Worm (Caenorhabditis elegans) whole organism, late embryonic: ENCODE data around the gene C55B6.5.

ENCODE experiments used
- C08G9.2 ChIP-seq: sonication (generic microtip); optimal IDR thresholded peaks from 2 replicates; lab custom pipeline; 2016; ENCODE audit warnings: mild to moderate bottlenecking, missing genetic modification characterization, moderate library complexity, missing compliant biosample characterization
- F13H6.1 ChIP-seq: sonication (generic microtip); optimal IDR thresholded peaks from 2 replicates; lab custom pipeline; 2016; ENCODE audit warnings: missing genetic modification characterization, missing compliant biosample characterization
- K02D7.2 ChIP-seq: sonication (generic microtip); optimal IDR thresholded peaks from 2 replicates; lab custom pipeline; 2017; ENCODE audit warnings: mild to moderate bottlenecking, missing genetic modification characterization, missing compliant biosample characterization
- K09A11.1 ChIP-seq: sonication (generic microtip); optimal IDR thresholded peaks from 2 replicates; lab custom pipeline; 2017; ENCODE audit warnings: antibody characterized with exemption, mild to moderate bottlenecking, missing genetic modification characterization, missing compliant biosample characterization; ENCODE audit not compliant: insufficient read depth
- Y22D7AL.16 ChIP-seq: sonication (generic microtip); optimal IDR thresholded peaks from 2 replicates; lab custom pipeline; 2016; ENCODE audit warnings: missing genetic modification characterization, missing compliant biosample characterization
- ama-1 ChIP-seq: fragments of 150-350 bp; optimal IDR thresholded peaks from 2 replicates; lab custom pipeline; 2014
- ceh-19 ChIP-seq: fragments of 200-800 bp; sonication (Bioruptor generic); optimal IDR thresholded peaks from 2 replicates; lab custom pipeline; 2018; ENCODE audit warnings: mild to moderate bottlenecking, missing genetic modification characterization, missing compliant biosample characterization
- ceh-22 ChIP-seq: sonication (generic microtip); optimal IDR thresholded peaks from 2 replicates; lab custom pipeline; 2017; ENCODE audit warnings: missing biosample characterization, missing genetic modification characterization
- ceh-31 ChIP-seq: sonication (generic microtip); optimal IDR thresholded peaks from 2 replicates; lab custom pipeline; 2016; ENCODE audit warnings: missing genetic modification characterization, missing compliant biosample characterization
- ceh-45 ChIP-seq: fragments of 200-800 bp; sonication (Bioruptor generic); IDR thresholded peaks from 2 replicates; pipeline ENCODE4 v1.3.6; 2022; ENCODE audit warnings: missing genetic modification reagents, missing genetic modification characterization, missing compliant biosample characterization
- ceh-6 ChIP-seq: fragments of 200-800 bp; sonication (Bioruptor generic); optimal IDR thresholded peaks from 2 replicates; lab custom pipeline; 2018; ENCODE audit warnings: mild to moderate bottlenecking, missing genetic modification characterization, missing compliant biosample characterization
- elt-2 ChIP-seq: sonication (generic microtip); optimal IDR thresholded peaks from 2 replicates; lab custom pipeline; 2016; ENCODE audit warnings: missing genetic modification reagents, missing genetic modification characterization, missing compliant biosample characterization
- fax-1 ChIP-seq: sonication (generic microtip); optimal IDR thresholded peaks from 2 replicates; lab custom pipeline; 2016; ENCODE audit warnings: missing genotype, missing genetic modification characterization, missing compliant biosample characterization
- hlh-15 ChIP-seq: sonication (generic microtip); optimal IDR thresholded peaks from 2 replicates; lab custom pipeline; 2016; ENCODE audit warnings: missing genetic modification characterization, missing compliant biosample characterization
- hlh-30 ChIP-seq: sonication (generic microtip); optimal IDR thresholded peaks from 2 replicates; lab custom pipeline; 2017; ENCODE audit warnings: antibody characterized with exemption, missing genetic modification characterization, missing compliant biosample characterization; ENCODE audit not compliant: insufficient read depth
- lin-11 ChIP-seq: fragments of 200-800 bp; sonication (Bioruptor generic); optimal IDR thresholded peaks from 2 replicates; lab custom pipeline; 2018; ENCODE audit warnings: mild to moderate bottlenecking, missing genetic modification characterization, missing compliant biosample characterization
- madf-2 ChIP-seq: sonication (generic microtip); optimal IDR thresholded peaks from 2 replicates; lab custom pipeline; 2017; ENCODE audit warnings: missing genetic modification characterization, missing compliant biosample characterization
- mec-3 ChIP-seq: sonication (generic microtip); optimal IDR thresholded peaks from 2 replicates; lab custom pipeline; 2016; ENCODE audit warnings: borderline replicate concordance, missing genetic modification characterization, missing compliant biosample characterization
- nfya-1 ChIP-seq: sonication (generic microtip); optimal IDR thresholded peaks from 2 replicates; lab custom pipeline; 2017; ENCODE audit warnings: missing genetic modification characterization, mild to moderate bottlenecking, missing compliant biosample characterization, antibody characterized with exemption, moderate library complexity
- nhr-11 ChIP-seq: fragments of 150-350 bp; optimal IDR thresholded peaks from 2 replicates; lab custom pipeline; 2014; ENCODE audit warnings: missing biosample characterization, missing genetic modification characterization
- pat-9 ChIP-seq: fragments of 200-800 bp; sonication (Bioruptor generic); optimal IDR thresholded peaks from 2 replicates; lab custom pipeline; 2018; ENCODE audit warnings: mild to moderate bottlenecking, missing genetic modification characterization, moderate library complexity, missing compliant biosample characterization
- pha-2 ChIP-seq: sonication (generic microtip); optimal IDR thresholded peaks from 2 replicates; lab custom pipeline; 2017; ENCODE audit warnings: mild to moderate bottlenecking, missing genetic modification characterization, missing compliant biosample characterization
- pqm-1 ChIP-seq: sonication (generic microtip); optimal IDR thresholded peaks from 2 replicates; lab custom pipeline; 2016; ENCODE audit warnings: missing genetic modification characterization, missing compliant biosample characterization
- pros-1 ChIP-seq: fragments of 150-350 bp; optimal IDR thresholded peaks from 2 replicates; lab custom pipeline; 2014; ENCODE audit warnings: missing biosample characterization, missing genetic modification reagents, missing genetic modification characterization
- ref-2 ChIP-seq: sonication (generic microtip); optimal IDR thresholded peaks from 2 replicates; lab custom pipeline; 2016; ENCODE audit warnings: missing genetic modification characterization, missing compliant biosample characterization
- sox-4 ChIP-seq: sonication (generic microtip); optimal IDR thresholded peaks from 2 replicates; lab custom pipeline; 2017; ENCODE audit warnings: mild to moderate bottlenecking, missing genetic modification characterization, inconsistent platforms, missing compliant biosample characterization
- tbx-7 ChIP-seq: sonication (generic microtip); optimal IDR thresholded peaks from 2 replicates; lab custom pipeline; 2016; ENCODE audit warnings: missing genotype, missing genetic modification characterization, missing compliant biosample characterization
- unc-3 ChIP-seq, 2 experiments: fragments of 200-800 bp in 1 of 2; sonication (Bioruptor generic) in 1 of 2; sonication (generic microtip) in 1 of 2; conservative IDR thresholded peaks in 1 of 2; optimal IDR thresholded peaks in 1 of 2; 2 replicates each; pipeline versions ENCODE4 v1.3.6 to Lab custom; 2016 to 2022; ENCODE audit warnings: missing compliant biosample characterization in 2 of 2, missing genetic modification characterization in 2 of 2, missing genetic modification reagents in 1 of 2
- unc-42 ChIP-seq: sonication (generic microtip); optimal IDR thresholded peaks from 2 replicates; lab custom pipeline; 2016; ENCODE audit warnings: missing genotype, missing genetic modification characterization, missing compliant biosample characterization
- unc-55 ChIP-seq: sonication (generic microtip); optimal IDR thresholded peaks from 2 replicates; lab custom pipeline; 2017; ENCODE audit warnings: missing biosample characterization, missing genetic modification reagents, missing genetic modification characterization

The C55B6.5 gene

ce11 chrX:7220209-7220608 is 15.1 kb upstream of the C55B6.5 start:
- no peak for TF ChIP-seq madf-2 (tag; lab: Kevin White, UChicago)
- TF ChIP-seq unc-42 (tag; lab: Kevin White, UChicago), result peak; percentile 56
- TF ChIP-seq ama-1 (lab: Kevin White, UChicago), result no peak

- TF ChIP-seq pqm-1 (tag; lab: Kevin White, UChicago), result no peak
- TF ChIP-seq unc-55 (GFP tag; lab: Kevin White, UChicago), result no peak
- no peak for TF ChIP-seq fax-1 (tag; lab: Kevin White, UChicago)
- TF ChIP-seq pros-1 (tag; lab: Kevin White, UChicago), result no peak
- no peak for TF ChIP-seq ceh-22 (tag; lab: Kevin White, UChicago)
- TF ChIP-seq madf-2 (tag; lab: Kevin White, UChicago), result no peak
- no peak for TF ChIP-seq sox-4 (tag; lab: Kevin White, UChicago)
- no peak for TF ChIP-seq pha-2
- TF ChIP-seq pat-9 (tag; lab: Kevin White, UChicago), result no peak
- TF ChIP-seq unc-3 (GFP tag; conservative IDR thresholded peaks at IDR 0.05; lab: Robert Waterston, UW), result no peak
- no peak for TF ChIP-seq unc-3 (tag; optimal IDR thresholded peaks at IDR 0.05; lab: Kevin White, UChicago)
- no peak for TF ChIP-seq elt-2 (tag; lab: Kevin White, UChicago)
- TF ChIP-seq ama-1 (lab: Kevin White, UChicago), result no peak
- no peak for TF ChIP-seq Y22D7AL.16 (tag; lab: Kevin White, UChicago)
- no peak for TF ChIP-seq mec-3 (tag; lab: Kevin White, UChicago)
- no peak for TF ChIP-seq hlh-15 (tag; lab: Kevin White, UChicago)
- no peak for TF ChIP-seq ceh-19 (GFP tag; lab: Kevin White, UChicago)
- TF ChIP-seq K02D7.2 (tag; lab: Kevin White, UChicago), result no peak
- TF ChIP-seq ceh-6 (GFP tag; lab: Kevin White, UChicago), result no peak
- TF ChIP-seq nhr-11, result no peak
Measured at ce11 chrX:7217704-7218479, 12.8 kb upstream of the C55B6.5 start, which contains the start of gene syd-9. Gene syd-9, plus strand, starts transcription at chrX:7218097.

- TF ChIP-seq lin-11 (tag; lab: Kevin White, UChicago), result no peak
- no peak for TF ChIP-seq nfya-1 (tag; lab: Kevin White, UChicago)
- no peak for TF ChIP-seq ceh-19 (GFP tag; lab: Kevin White, UChicago)
- no peak for TF ChIP-seq pha-2
- TF ChIP-seq mec-3 (tag; lab: Kevin White, UChicago), result no peak
- TF ChIP-seq unc-55 (GFP tag; lab: Kevin White, UChicago), result no peak
- no peak for TF ChIP-seq C08G9.2 (tag; lab: Kevin White, UChicago)
- no peak for TF ChIP-seq tbx-7 (tag; lab: Kevin White, UChicago)
- TF ChIP-seq K09A11.1, result no peak
- TF ChIP-seq ref-2, result no peak
- TF ChIP-seq unc-42 (tag; lab: Kevin White, UChicago), result no peak
- no peak for TF ChIP-seq F13H6.1
- no peak for TF ChIP-seq Y22D7AL.16 (tag; lab: Kevin White, UChicago)
- TF ChIP-seq hlh-30 (tag; lab: Kevin White, UChicago), result no peak
Measured at ce11 chrX:7211405-7211804, 6.3 kb upstream of the C55B6.5 start, which contains the start of gene spp-22. Gene spp-22, plus strand, starts transcription at chrX:7211705.

ce11 chrX:7210467-7211107 is 5.5 kb upstream of the C55B6.5 start:
- TF ChIP-seq unc-55 (GFP tag; lab: Kevin White, UChicago), result peak; percentile 46
- no peak for TF ChIP-seq ceh-45 (GFP tag; lab: Robert Waterston, UW)

- TF ChIP-seq ceh-31 (tag; lab: Kevin White, UChicago), result peak; percentile 22
- no peak for TF ChIP-seq pha-2
Measured at ce11 chrX:7209151-7209550, 4.1 kb upstream of the C55B6.5 start.
